Fruit fly (Drosophila melanogaster) whole organism, pupa: ENCODE data around the gene Col4a1.

Experiments
- CG13204 ChIP-seq: fragments of 200-800 bp; sonication (Bioruptor generic); optimal IDR thresholded peaks from 2 replicates; lab custom pipeline; 2018; ENCODE audit warnings: missing biosample characterization, mild to moderate bottlenecking, missing genetic modification characterization, moderate library complexity
- CG14655 ChIP-seq: fragments of 200-800 bp; sonication (Bioruptor generic); optimal IDR thresholded peaks from 3 replicates; lab custom pipeline; 2017; ENCODE audit warnings: mild to moderate bottlenecking, missing biosample characterization, missing genetic modification reagents, missing genetic modification characterization
- CG17806 ChIP-seq: fragments of 200-800 bp; sonication (Bioruptor generic); optimal IDR thresholded peaks from 2 replicates; lab custom pipeline; 2018; ENCODE audit warnings: missing biosample characterization, mild to moderate bottlenecking, missing genetic modification characterization, moderate library complexity
- CG32121 ChIP-seq: fragments of 200-800 bp; sonication (Bioruptor generic); IDR thresholded peaks from 2 replicates; pipeline ENCODE4 v1.3.6; 2022; ENCODE audit warnings: missing biosample characterization, missing genetic modification characterization
- CG8159 ChIP-seq: fragments of 200-800 bp; sonication (Bioruptor generic); optimal IDR thresholded peaks from 3 replicates; lab custom pipeline; 2018; ENCODE audit warnings: missing biosample characterization, mild to moderate bottlenecking, missing genetic modification characterization, moderate library complexity
- D1 ChIP-seq: fragments of 200-800 bp; sonication (Bioruptor generic); optimal IDR thresholded peaks from 2 replicates; lab custom pipeline; 2018; ENCODE audit warnings: missing biosample characterization, mild to moderate bottlenecking, missing genetic modification characterization, moderate library complexity
- EcR ChIP-seq: fragments of 200-800 bp; sonication (Bioruptor generic); optimal IDR thresholded peaks from 3 replicates; lab custom pipeline; 2019; ENCODE audit warnings: missing biosample characterization, missing genetic modification characterization, mild to moderate bottlenecking, moderate library complexity, missing genetic modification reagents
- Pif1A ChIP-seq: fragments of 200-800 bp; sonication (Bioruptor generic); optimal IDR thresholded peaks from 3 replicates; lab custom pipeline; 2016; ENCODE audit warnings: missing biosample characterization, missing genetic modification characterization
- Pif1B ChIP-seq: fragments of 200-800 bp; sonication (Bioruptor generic); optimal IDR thresholded peaks from 3 replicates; lab custom pipeline; 2016; ENCODE audit warnings: missing biosample characterization, missing genetic modification characterization
- gl ChIP-seq: fragments of 200-800 bp; sonication (Bioruptor generic); optimal IDR thresholded peaks from 2 replicates; lab custom pipeline; 2018; ENCODE audit warnings: missing biosample characterization, mild to moderate bottlenecking, missing genetic modification characterization
- rn ChIP-seq: fragments of 200-800 bp; sonication (Bioruptor generic); IDR thresholded peaks from 2 replicates; pipeline ENCODE4 v1.3.6; 2022; ENCODE audit warnings: missing biosample characterization, missing genetic modification characterization

dm6 chr2L:5080225-5080867, 50.9 kb downstream of the Col4a1 start:
- TF ChIP-seq Pif1B: peak; percentile 73
- TF ChIP-seq rn (GFP tag; lab: Robert Waterston, UW): no peak; the same call in none of the 2 replicates
- peak; percentile 48 for TF ChIP-seq CG13204 (GFP tag; lab: Kevin White, UChicago)
- peak; percentile 62 for TF ChIP-seq EcR (GFP tag; lab: Kevin White, UChicago)
- TF ChIP-seq CG32121 (GFP tag; lab: Robert Waterston, UW): peak; percentile 90
- TF ChIP-seq D1 (tag; lab: Kevin White, UChicago): peak; percentile 85
- TF ChIP-seq gl (tag; lab: Kevin White, UChicago): peak; percentile 37
- TF ChIP-seq CG14655 (GFP tag; lab: Kevin White, UChicago): peak; percentile 95
- peak; percentile 67 for TF ChIP-seq Pif1A (GFP tag; lab: Kevin White, UChicago)
- TF ChIP-seq CG8159 (tag; lab: Kevin White, UChicago): peak; percentile 93
- peak; percentile 85 for TF ChIP-seq CG17806 (tag; lab: Kevin White, UChicago)
